Fruit fly (Drosophila melanogaster): ENCODE data around the gene scf.

- TF ChIP-seq esg (GFP tag; conservative IDR thresholded peaks at IDR 0.05) (no peak), CG13894 (tag; optimal IDR thresholded peaks at IDR 0.05) (no peak), Atf-2 (GFP tag; optimal IDR thresholded peaks at IDR 0.05) (no peak)
These were observed 34.5 kb downstream of the scf start, which contains the start of gene msd5 for dm6 chr3L:1332973-1333372.
